Worm (Caenorhabditis elegans) whole organism, L4 larva: ENCODE data around the gene arrd-11.

ENCODE experiments used
- Y5F2A.4 ChIP-seq: fragments of 200-800 bp; sonication (Bioruptor generic); optimal IDR thresholded peaks from 2 replicates; lab custom pipeline; 2018; ENCODE audit warnings: mild to moderate bottlenecking, missing genetic modification characterization, missing compliant biosample characterization
- aha-1 ChIP-seq: fragments of 150-350 bp; peaks from one replicate; lab custom pipeline; 2014; ENCODE audit warnings: missing biosample characterization, missing genetic modification characterization
- ceh-28 ChIP-seq: fragments of 150-350 bp; optimal IDR thresholded peaks from 2 replicates; lab custom pipeline; 2014; ENCODE audit warnings: missing biosample characterization, missing genetic modification reagents, missing genetic modification characterization
- daf-16 ChIP-seq, 3 experiments: sonication (generic microtip); optimal IDR thresholded peaks; 2 replicates each; lab custom pipeline; 2016 to 2017; ENCODE audit warnings: missing genetic modification characterization in 3 of 3, missing genetic modification reagents in 3 of 3, mild to moderate bottlenecking in 2 of 3, missing compliant biosample characterization in 2 of 3, missing biosample characterization in 1 of 3, moderate library complexity in 1 of 3
- dmd-6 ChIP-seq: fragments of 200-800 bp; sonication (Bioruptor generic); IDR thresholded peaks from 2 replicates; pipeline ENCODE4 v1.3.6; 2022; ENCODE audit warnings: missing genetic modification reagents, missing genetic modification characterization, missing compliant biosample characterization
- dve-1 ChIP-seq: sonication (generic microtip); optimal IDR thresholded peaks from 2 replicates; lab custom pipeline; 2017; ENCODE audit warnings: antibody characterized with exemption, mild to moderate bottlenecking, missing genetic modification characterization, missing compliant biosample characterization; ENCODE audit not compliant: insufficient read depth
- egl-27 ChIP-seq: sonication (generic microtip); optimal IDR thresholded peaks from 3 replicates; lab custom pipeline; 2017; ENCODE audit warnings: missing biosample characterization, missing genetic modification reagents, missing genetic modification characterization
- fos-1 ChIP-seq: fragments of 150-350 bp; optimal IDR thresholded peaks from 2 replicates; lab custom pipeline; 2014; ENCODE audit warnings: missing biosample characterization, missing genetic modification characterization
- hif-1 ChIP-seq, 2 experiments: sonication (generic microtip); optimal IDR thresholded peaks; 2 replicates each; lab custom pipeline; 2016 to 2017; ENCODE audit warnings: missing compliant biosample characterization in 2 of 2, missing genetic modification characterization in 2 of 2, missing genetic modification reagents in 2 of 2, missing genotype in 2 of 2, mild to moderate bottlenecking in 1 of 2
- hlh-11 ChIP-seq: fragments of 200-800 bp; sonication (Bioruptor generic); optimal IDR thresholded peaks from 2 replicates; lab custom pipeline; 2018; ENCODE audit warnings: mild to moderate bottlenecking, missing genetic modification characterization, missing compliant biosample characterization
- hlh-30 ChIP-seq: sonication (generic microtip); optimal IDR thresholded peaks from 2 replicates; lab custom pipeline; 2017; ENCODE audit warnings: antibody characterized with exemption, mild to moderate bottlenecking, missing genetic modification characterization, missing compliant biosample characterization; ENCODE audit not compliant: insufficient read depth
- lim-7 ChIP-seq: fragments of 200-800 bp; sonication (Bioruptor generic); IDR thresholded peaks from 2 replicates; pipeline ENCODE4 v1.3.6; 2022; ENCODE audit warnings: missing genetic modification characterization, missing compliant biosample characterization
- lin-1 ChIP-seq: fragments of 200-800 bp; sonication (Bioruptor generic); IDR thresholded peaks from 2 replicates; pipeline ENCODE4 v1.3.6; 2022; ENCODE audit warnings: missing genetic modification reagents, missing genetic modification characterization, missing compliant biosample characterization
- lin-38 ChIP-seq: fragments of 200-800 bp; sonication (Bioruptor generic); IDR thresholded peaks from 2 replicates; pipeline ENCODE4 v1.3.6; 2022; ENCODE audit warnings: missing genetic modification reagents, missing genetic modification characterization, missing compliant biosample characterization
- lin-39 ChIP-seq: fragments of 150-350 bp; optimal IDR thresholded peaks from 2 replicates; lab custom pipeline; 2014; ENCODE audit warnings: missing biosample characterization, missing genetic modification reagents, missing genetic modification characterization
- lsy-2 ChIP-seq, 2 experiments: fragments of 150-350 bp in 1 of 2; sonication (generic microtip) in 1 of 2; optimal IDR thresholded peaks; 2 replicates each; lab custom pipeline; 2014 to 2017; ENCODE audit warnings: missing biosample characterization in 2 of 2, missing genetic modification characterization in 2 of 2
- mdl-1 ChIP-seq, 2 experiments: fragments of 150-350 bp in 1 of 2; sonication (generic microtip) in 1 of 2; optimal IDR thresholded peaks; 2 replicates each; lab custom pipeline; 2014 to 2017; ENCODE audit warnings: missing biosample characterization in 2 of 2, missing genetic modification characterization in 2 of 2
- mdt-29 ChIP-seq: fragments of 200-800 bp; sonication (Bioruptor generic); IDR thresholded peaks from 2 replicates; pipeline ENCODE4 v1.3.6; 2022; ENCODE audit warnings: missing genetic modification reagents, missing genetic modification characterization, missing compliant biosample characterization
- mes-2 ChIP-seq: sonication (generic microtip); optimal IDR thresholded peaks from 2 replicates; lab custom pipeline; 2016; ENCODE audit warnings: missing genotype, mild to moderate bottlenecking, missing genetic modification characterization, missing compliant biosample characterization; ENCODE audit not compliant: poor library complexity, severe bottlenecking
- mxl-3 ChIP-seq: fragments of 200-800 bp; sonication (Bioruptor generic); optimal IDR thresholded peaks from 2 replicates; lab custom pipeline; 2018; ENCODE audit warnings: mild to moderate bottlenecking, missing genetic modification characterization, missing compliant biosample characterization
- nhr-102 ChIP-seq: sonication (generic microtip); optimal IDR thresholded peaks from 2 replicates; lab custom pipeline; 2016; ENCODE audit warnings: mild to moderate bottlenecking, missing genetic modification characterization, moderate library complexity, missing compliant biosample characterization
- nhr-237 ChIP-seq: sonication (generic microtip); optimal IDR thresholded peaks from 2 replicates; lab custom pipeline; 2017; ENCODE audit warnings: missing biosample characterization, missing genetic modification characterization
- nhr-25 ChIP-seq: sonication (generic microtip); optimal IDR thresholded peaks from 2 replicates; lab custom pipeline; 2017; ENCODE audit warnings: missing genetic modification characterization, mild to moderate bottlenecking, missing compliant biosample characterization, antibody characterized with exemption, moderate library complexity, borderline replicate concordance; ENCODE audit not compliant: insufficient read depth
- nhr-28 ChIP-seq: fragments of 150-350 bp; optimal IDR thresholded peaks from 2 replicates; lab custom pipeline; 2014; ENCODE audit warnings: missing biosample characterization, missing genetic modification characterization
- nhr-42 ChIP-seq: fragments of 200-800 bp; sonication (Bioruptor generic); IDR thresholded peaks from 2 replicates; pipeline ENCODE4 v1.3.6; 2022; ENCODE audit warnings: missing genetic modification characterization, missing compliant biosample characterization
- nhr-48 ChIP-seq: sonication (generic microtip); optimal IDR thresholded peaks from 2 replicates; lab custom pipeline; 2016; ENCODE audit warnings: mild to moderate bottlenecking, missing genetic modification characterization, missing compliant biosample characterization
- nhr-77 ChIP-seq: fragments of 150-350 bp; optimal IDR thresholded peaks from 2 replicates; lab custom pipeline; 2014; ENCODE audit warnings: missing biosample characterization, missing genetic modification characterization
- php-3 ChIP-seq: fragments of 200-800 bp; sonication (Bioruptor generic); IDR thresholded peaks from 2 replicates; pipeline ENCODE4 v1.3.6; 2022; ENCODE audit warnings: missing genetic modification reagents, missing genetic modification characterization, missing compliant biosample characterization
- pqm-1 ChIP-seq: sonication (generic microtip); optimal IDR thresholded peaks from 2 replicates; lab custom pipeline; 2017; ENCODE audit warnings: missing biosample characterization, missing genetic modification characterization
- snpc-1.2 ChIP-seq: fragments of 200-800 bp; sonication (Bioruptor generic); IDR thresholded peaks from 2 replicates; pipeline ENCODE4 v1.3.6; 2022; ENCODE audit warnings: missing genetic modification reagents, missing genetic modification characterization, missing compliant biosample characterization
- tag-97 ChIP-seq: fragments of 200-800 bp; sonication (Bioruptor generic); IDR thresholded peaks from 2 replicates; pipeline ENCODE4 v1.3.6; 2022; ENCODE audit warnings: missing genetic modification characterization, missing compliant biosample characterization
- unc-130 ChIP-seq: sonication (generic microtip); optimal IDR thresholded peaks from 2 replicates; lab custom pipeline; 2016; ENCODE audit warnings: missing genetic modification reagents, missing genetic modification characterization, missing compliant biosample characterization
- unc-62 ChIP-seq, 3 experiments: fragments of 150-350 bp in 1 of 3; sonication (generic microtip); optimal IDR thresholded peaks in 2 of 3; peaks in 1 of 3; 1 replicate in 1 of 3; 2 replicates in 2 of 3; lab custom pipeline; 2014 to 2017; ENCODE audit warnings: missing biosample characterization in 3 of 3, missing genetic modification characterization in 3 of 3, missing genetic modification reagents in 3 of 3, missing genotype in 1 of 3

The arrd-11 gene

ce11 chrII:13736906-13737305 is 26.3 kb upstream of the arrd-11 start (continued):
- peak; percentile 28 for TF ChIP-seq nhr-28

ce11 chrII:13737751-13738525 is 25.3 kb upstream of the arrd-11 start:
- TF ChIP-seq hif-1 (tag; optimal IDR thresholded peaks at IDR 0.05; lab: Kevin White, UChicago) (peak in 1 of 2 experiments; percentile 22), snpc-1.2 (no peak), hlh-30 (peak; percentile 23), mdl-1 (tag; optimal IDR thresholded peaks at IDR 0.05; lab: Kevin White, UChicago) (peak in 1 of 2 experiments; percentile 68), lin-38 (no peak), php-3 (peak; percentile 39; the same call in 1 of the 2 replicates), mxl-3 (GFP tag; lab: Kevin White, UChicago) (peak; percentile 52), dve-1 (tag; lab: Kevin White, UChicago) (peak; percentile 77), nhr-48 (peak; percentile 51), pqm-1 (tag; lab: Kevin White, UChicago) (peak; percentile 10), nhr-28 (peak; percentile 67), dmd-6 (GFP tag; lab: Robert Waterston, UW) (peak; percentile 61), fos-1 (tag; lab: Kevin White, UChicago) (no peak), daf-16 (GFP tag; optimal IDR thresholded peaks at IDR 0.05; lab: Kevin White, UChicago) (no peak), daf-16 (tag; optimal IDR thresholded peaks at IDR 0.05; lab: Kevin White, UChicago) (peak; percentile 99), lin-39 (tag; lab: Kevin White, UChicago) (no peak), lsy-2 (tag; optimal IDR thresholded peaks at IDR 0.05; lab: Kevin White, UChicago) (peak in 1 of 2 experiments; percentile 1), mdt-29 (GFP tag; lab: Robert Waterston, UW) (no peak), unc-130 (GFP tag; lab: Kevin White, UChicago) (no peak), nhr-237 (tag; lab: Kevin White, UChicago) (no peak), Y5F2A.4 (no peak), hlh-11 (tag; lab: Kevin White, UChicago) (peak; percentile 87), lin-1 (GFP tag; lab: Robert Waterston, UW) (0 out of 2 replicates have a peak, but pooled peaks have one; percentile 12), nhr-102 (tag; lab: Kevin White, UChicago) (peak; percentile 61), aha-1 (tag; lab: Kevin White, UChicago) (peak; percentile 42), nhr-42 (GFP tag; lab: Robert Waterston, UW) (0 out of 2 replicates have a peak, but pooled peaks have one; percentile 51), nhr-77 (peak; percentile 84), mes-2 (peak; percentile 29), egl-27 (tag; lab: Kevin White, UChicago) (no peak)

- TF ChIP-seq tag-97 (GFP tag; lab: Robert Waterston, UW) = no peak
- no peak for TF ChIP-seq nhr-25 (tag; lab: Kevin White, UChicago)
- peak; percentile 83 for TF ChIP-seq aha-1 (tag; lab: Kevin White, UChicago)
- TF ChIP-seq egl-27 (tag; lab: Kevin White, UChicago) = no peak
- TF ChIP-seq pqm-1 (tag; lab: Kevin White, UChicago) = no peak
Measured at ce11 chrII:13739423-13739822, 23.8 kb upstream of the arrd-11 start.

- TF ChIP-seq aha-1 (tag; lab: Kevin White, UChicago) (peak; percentile 20), nhr-48 (no peak)
Measured at ce11 chrII:13741449-13741848, 21.8 kb upstream of the arrd-11 start, which contains the start of gene mig-14. mig-14 (plus strand) TSS chrII:13741738.

ce11 chrII:13750128-13750527 is 13.1 kb upstream of the arrd-11 start:
- TF ChIP-seq unc-62 (GFP tag; optimal IDR thresholded peaks at IDR 0.05 in 1 of 2; lab: Kevin White, UChicago) (peak in 1 of 2 experiments; percentile 34), unc-62 (tag; optimal IDR thresholded peaks at IDR 0.05; lab: Kevin White, UChicago) (no peak), ceh-28 (no peak), aha-1 (tag; lab: Kevin White, UChicago) (peak; percentile 83), lim-7 (GFP tag; lab: Robert Waterston, UW) (no peak), nhr-102 (tag; lab: Kevin White, UChicago) (no peak)
